Fruit fly (Drosophila melanogaster): ENCODE data around the gene CG7382.

CG7382 gene

DNA sequence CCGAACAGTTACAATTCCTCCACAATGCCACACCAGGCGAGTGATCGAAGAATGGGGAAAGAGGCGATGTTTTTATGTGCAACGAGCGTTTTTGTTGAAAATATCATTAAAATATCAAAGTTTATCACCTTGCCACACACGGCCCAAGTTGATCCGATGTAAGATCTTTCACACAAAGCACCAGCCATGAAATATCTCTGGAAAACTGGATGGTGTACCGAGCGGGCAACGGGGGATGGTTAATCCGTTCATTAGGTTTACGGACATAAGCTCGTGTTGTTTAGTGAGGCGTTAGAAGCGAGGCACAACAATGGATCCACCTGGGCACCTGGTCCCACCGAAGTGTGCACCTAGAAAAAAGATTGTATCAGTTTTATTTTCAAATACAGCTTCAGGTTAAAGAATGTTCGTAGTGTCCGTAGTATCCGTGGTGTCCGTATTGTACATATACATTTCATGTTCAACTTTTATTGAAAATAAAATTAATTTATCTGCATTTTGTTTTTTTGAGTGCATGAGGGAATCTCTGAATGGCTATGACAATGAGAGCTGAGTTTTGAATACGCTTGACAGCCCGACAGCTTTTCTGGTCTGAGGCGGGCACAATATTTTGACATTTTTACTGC, 23.1 kb downstream of the CG7382 start (continued):
- TF ChIP-seq Asciz (GFP tag; optimal IDR thresholded peaks at IDR 0.05) (peak; percentile 36), CoRest (tag; optimal IDR thresholded peaks at IDR 0.05) (peak; percentile 58), sima (GFP tag; optimal IDR thresholded peaks at IDR 0.05) (peak; percentile 35), klu (GFP tag; IDR thresholded peaks at IDR 0.05) (0 out of 2 replicates have a peak, but pooled peaks have one; percentile 33), tup (GFP tag; optimal IDR thresholded peaks at IDR 0.05) (no peak), CG2712 (tag; optimal IDR thresholded peaks at IDR 0.05) (peak; percentile 81), Sry-δ (GFP tag; optimal IDR thresholded peaks at IDR 0.05) (no peak), cg (GFP tag; optimal IDR thresholded peaks at IDR 0.05) (no peak), ash1 (GFP tag; optimal IDR thresholded peaks at IDR 0.05) (no peak), HLH4C (GFP tag; IDR thresholded peaks at IDR 0.05; ENCODE audit: partially characterized antibody) (no peak), CG3995 (GFP tag; optimal IDR thresholded peaks at IDR 0.05) (no peak), CG10274 (GFP tag; optimal IDR thresholded peaks at IDR 0.05) (no peak), gfzf (GFP tag; optimal IDR thresholded peaks at IDR 0.05) (no peak), maf-S (GFP tag; optimal IDR thresholded peaks at IDR 0.05) (no peak), CG14667 (GFP tag; IDR thresholded peaks at IDR 0.05) (peak; percentile 24; the same call in 1 of the 2 replicates), lola (GFP tag; optimal IDR thresholded peaks at IDR 0.05) (peak in 1 of 3 experiments; percentile 77), insv (GFP tag; optimal IDR thresholded peaks at IDR 0.05) (no peak), CG31388 (GFP tag; optimal IDR thresholded peaks at IDR 0.05) (no peak), al (GFP tag; IDR thresholded peaks at IDR 0.05) (peak; percentile 60), CG5245 (GFP tag; optimal IDR thresholded peaks at IDR 0.05) (peak; percentile 52), NFAT (GFP tag; IDR thresholded peaks at IDR 0.05) (peak; percentile 35; the same call in 1 of the 2 replicates), C15 (GFP tag; IDR thresholded peaks at IDR 0.05) (no peak), CG3726 (GFP tag; IDR thresholded peaks at IDR 0.05) (no peak), CG1603 (tag; optimal IDR thresholded peaks at IDR 0.05) (peak; percentile 73), CG8089 (GFP tag; optimal IDR thresholded peaks at IDR 0.05) (no peak), CG18011 (GFP tag; optimal IDR thresholded peaks at IDR 0.05) (no peak), Ets97D (GFP tag; optimal IDR thresholded peaks at IDR 0.05) (no peak), lilli (GFP tag; optimal IDR thresholded peaks at IDR 0.05) (peak; percentile 55), CG11695 (GFP tag; IDR thresholded peaks at IDR 0.05) (0 out of 3 replicates have a peak, but pooled peaks have one; percentile 51), az2 (GFP tag; optimal IDR thresholded peaks at IDR 0.05) (peak; percentile 57), ranshi (GFP tag; IDR thresholded peaks at IDR 0.05) (peak; percentile 54), fu2 (GFP tag; optimal IDR thresholded peaks at IDR 0.05) (peak; percentile 2), sna (GFP tag; IDR thresholded peaks at IDR 0.05; ENCODE audit: partially characterized antibody) (no peak), pan (optimal IDR thresholded peaks at IDR 0.05) (no peak), pan (GFP tag; optimal IDR thresholded peaks at IDR 0.05 in 1 of 2, IDR thresholded peaks at IDR 0.05 in 1 of 2) (no peak), CG16779 (GFP tag; IDR thresholded peaks at IDR 0.05) (no peak), CG5953 (GFP tag; IDR thresholded peaks at IDR 0.05) (no peak), bab2 (GFP tag; optimal IDR thresholded peaks at IDR 0.05) (peak; percentile 49), Hey (tag; optimal IDR thresholded peaks at IDR 0.05) (no peak), CG11093 (GFP tag; IDR thresholded peaks at IDR 0.05) (no peak), Trl (optimal IDR thresholded peaks at IDR 0.05) (no peak), Trl (GFP tag; optimal IDR thresholded peaks at IDR 0.05) (peak; percentile 53), CG2116 (GFP tag; optimal IDR thresholded peaks at IDR 0.05) (no peak), Dip2 (GFP tag; IDR thresholded peaks at IDR 0.05) (no peak), Gsc (GFP tag; IDR thresholded peaks at IDR 0.05) (no peak), Camta (GFP tag; optimal IDR thresholded peaks at IDR 0.05) (peak; percentile 58), Fer3 (tag; optimal IDR thresholded peaks at IDR 0.05) (peak; percentile 51), seq (GFP tag; IDR thresholded peaks at IDR 0.05) (peak; percentile 19; the same call in 1 of the 2 replicates), amos (GFP tag; IDR thresholded peaks at IDR 0.05; ENCODE audit: partially characterized antibody) (no peak), ham (GFP tag; IDR thresholded peaks at IDR 0.05) (no peak), HLH3B (GFP tag; IDR thresholded peaks at IDR 0.05) (peak; percentile 40)

All from whole organism, embryonic.